Fruit fly (Drosophila melanogaster): ENCODE results near the gene sty.
A peak's percentile ranks its signal among the peaks of the same experiment; 100 is the strongest.

The sty gene

DNA sequence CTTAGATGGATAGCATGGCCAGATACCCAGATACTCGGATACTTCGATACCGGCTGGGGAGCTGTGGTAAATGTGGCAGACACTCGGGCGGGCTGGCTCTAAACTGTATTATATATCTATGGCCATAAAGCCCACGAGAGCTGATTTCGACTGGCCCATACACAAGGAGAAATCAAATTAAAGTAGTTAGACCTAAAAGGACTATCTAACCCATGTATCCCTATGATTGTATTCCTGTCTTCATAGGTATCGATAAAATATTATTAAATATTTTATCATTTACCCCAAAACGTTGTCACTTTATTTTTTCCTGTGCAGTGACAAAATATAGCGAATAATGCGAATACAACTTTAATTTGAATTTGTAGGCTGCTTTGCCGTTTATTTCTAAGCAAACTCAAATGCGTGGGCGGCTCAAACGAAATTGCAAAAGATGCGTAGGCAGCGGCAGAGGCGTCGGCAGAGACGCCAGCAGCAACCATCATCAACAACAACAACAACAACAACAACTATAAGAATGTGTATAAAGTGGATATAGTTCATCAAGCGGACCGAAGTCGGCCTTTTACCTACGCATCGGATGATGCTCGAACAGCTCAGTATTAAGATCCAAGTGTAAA lies 42.8 kb downstream of the sty start (continued):
- no peak for TF ChIP-seq shn (GFP tag; optimal IDR thresholded peaks at IDR 0.05)
- TF ChIP-seq jigr1 (GFP tag; IDR thresholded peaks at IDR 0.05), result 0 out of 3 replicates have a peak, but pooled peaks have one; percentile 20
- TF ChIP-seq Hr51 (GFP tag; optimal IDR thresholded peaks at IDR 0.05), result peak in 1 of 2 experiments; percentile 63
- no peak for TF ChIP-seq ac (GFP tag; optimal IDR thresholded peaks at IDR 0.05)
- TF ChIP-seq CG8478 (optimal IDR thresholded peaks at IDR 0.05), result no peak
- TF ChIP-seq ham (GFP tag; IDR thresholded peaks at IDR 0.05), result no peak
- peak; percentile 43; the same call in 1 of the 2 replicates for TF ChIP-seq stc (GFP tag; IDR thresholded peaks at IDR 0.05)
- TF ChIP-seq CG13287 (GFP tag; IDR thresholded peaks at IDR 0.05; ENCODE audit: partially characterized antibody), result no peak
- no peak for TF ChIP-seq zf30C (GFP tag; optimal IDR thresholded peaks at IDR 0.05)
- TF ChIP-seq CG18764 (GFP tag; optimal IDR thresholded peaks at IDR 0.05), result no peak
- TF ChIP-seq CrebB (tag; optimal IDR thresholded peaks at IDR 0.05), result no peak
- no peak for TF ChIP-seq insv (GFP tag; optimal IDR thresholded peaks at IDR 0.05)
- TF ChIP-seq Vsx1 (GFP tag; optimal IDR thresholded peaks at IDR 0.05), result no peak
- TF ChIP-seq ranshi (GFP tag; IDR thresholded peaks at IDR 0.05), result 0 out of 2 replicates have a peak, but pooled peaks have one; percentile 37
- no peak for TF ChIP-seq Atf-2 (GFP tag; optimal IDR thresholded peaks at IDR 0.05)
- no peak for TF ChIP-seq grn (GFP tag; optimal IDR thresholded peaks at IDR 0.05)
- no peak for TF ChIP-seq CG6254 (GFP tag; optimal IDR thresholded peaks at IDR 0.05)
- no peak for TF ChIP-seq HmgD (GFP tag; optimal IDR thresholded peaks at IDR 0.05)
- TF ChIP-seq CG12769 (tag; optimal IDR thresholded peaks at IDR 0.05), result peak; percentile 62
- TF ChIP-seq CG10431 (GFP tag; optimal IDR thresholded peaks at IDR 0.05), result no peak
- TF ChIP-seq Jarid2 (GFP tag; optimal IDR thresholded peaks at IDR 0.05), result peak; percentile 12
- no peak for TF ChIP-seq CkIIα-i1 (GFP tag; IDR thresholded peaks at IDR 0.05)
- TF ChIP-seq CG18262 (tag; optimal IDR thresholded peaks at IDR 0.05), result no peak
- no peak for TF ChIP-seq NC2β (GFP tag; optimal IDR thresholded peaks at IDR 0.05)
- TF ChIP-seq CG9797 (GFP tag; optimal IDR thresholded peaks at IDR 0.05), result no peak
- TF ChIP-seq Usf (GFP tag; optimal IDR thresholded peaks at IDR 0.05), result no peak
- TF ChIP-seq ERR (GFP tag; optimal IDR thresholded peaks at IDR 0.05), result no peak
- peak; percentile 57 for TF ChIP-seq vvl (GFP tag; IDR thresholded peaks at IDR 0.05)
- no peak for TF ChIP-seq CG12299 (tag; optimal IDR thresholded peaks at IDR 0.05)
- no peak for TF ChIP-seq CG33213 (GFP tag; optimal IDR thresholded peaks at IDR 0.05)
- TF ChIP-seq CG18476 (GFP tag; optimal IDR thresholded peaks at IDR 0.05), result no peak
- TF ChIP-seq Camta (GFP tag; optimal IDR thresholded peaks at IDR 0.05), result no peak
- TF ChIP-seq CTCF (GFP tag; optimal IDR thresholded peaks at IDR 0.05), result no peak
- no peak for TF ChIP-seq knrl (GFP tag; IDR thresholded peaks at IDR 0.05; ENCODE audit: partially characterized antibody)
- no peak for TF ChIP-seq gt (GFP tag; IDR thresholded peaks at IDR 0.05)
- TF ChIP-seq CG10274 (GFP tag; optimal IDR thresholded peaks at IDR 0.05), result no peak
- TF ChIP-seq tap (tag; optimal IDR thresholded peaks at IDR 0.05), result peak; percentile 6
- TF ChIP-seq CG4730 (GFP tag; IDR thresholded peaks at IDR 0.05), result no peak
- peak; percentile 35 for TF ChIP-seq CG8388 (GFP tag; optimal IDR thresholded peaks at IDR 0.05)
- no peak for TF ChIP-seq CG18011 (GFP tag; optimal IDR thresholded peaks at IDR 0.05)
- no peak for TF ChIP-seq nerfin-2 (GFP tag; IDR thresholded peaks at IDR 0.05; ENCODE audit: partially characterized antibody)
- TF ChIP-seq CG10462 (GFP tag; optimal IDR thresholded peaks at IDR 0.05), result no peak
- no peak for TF ChIP-seq vnd (GFP tag; IDR thresholded peaks at IDR 0.05; ENCODE audit: partially characterized antibody)
- TF ChIP-seq en (GFP tag; optimal IDR thresholded peaks at IDR 0.05), result no peak
- TF ChIP-seq Stat92E (GFP tag; optimal IDR thresholded peaks at IDR 0.05), result no peak
- peak; percentile 60 for TF ChIP-seq CG15269 (tag; optimal IDR thresholded peaks at IDR 0.05)
- peak; percentile 16 for TF ChIP-seq HHEX (GFP tag; optimal IDR thresholded peaks at IDR 0.05)
- no peak for TF ChIP-seq Opbp (GFP tag; IDR thresholded peaks at IDR 0.05; ENCODE audit: partially characterized antibody)
- TF ChIP-seq CG15696 (tag; optimal IDR thresholded peaks at IDR 0.05), result no peak
- no peak for TF ChIP-seq Ets65A (GFP tag)
- peak; percentile 73 for TF ChIP-seq CG17328 (GFP tag; IDR thresholded peaks at IDR 0.05)
